Fruit fly (Drosophila melanogaster) whole organism, embryonic: Measurements from ENCODE around the gene CG2865.

Source experiments
- Atf3 ChIP-seq: fragments of 200-800 bp; sonication (Bioruptor generic); optimal IDR thresholded peaks from 3 replicates; lab custom pipeline; 2016; ENCODE audit warnings: missing biosample characterization, missing genetic modification characterization
- CG10147 ChIP-seq: fragments of 200-800 bp; sonication (Bioruptor generic); optimal IDR thresholded peaks from 2 replicates; lab custom pipeline; 2019; ENCODE audit warnings: missing biosample characterization, mild to moderate bottlenecking, missing genetic modification characterization, moderate library complexity
- CG1024 ChIP-seq: fragments of 200-800 bp; sonication (Bioruptor generic); IDR thresholded peaks from 2 replicates; pipeline ENCODE4 v1.3.6; 2022; ENCODE audit warnings: missing biosample characterization, missing genetic modification characterization
- CG10654 ChIP-seq: fragments of 200-800 bp; sonication (Bioruptor generic); optimal IDR thresholded peaks from 2 replicates; lab custom pipeline; 2016; ENCODE audit warnings: missing biosample characterization, missing genetic modification characterization
- CG12236 ChIP-seq: fragments of 200-800 bp; sonication (Bioruptor generic); optimal IDR thresholded peaks from 2 replicates; lab custom pipeline; 2016; ENCODE audit warnings: missing biosample characterization, missing genetic modification characterization
- CG12744 ChIP-seq: fragments of 200-800 bp; sonication (Bioruptor generic); optimal IDR thresholded peaks from 2 replicates; lab custom pipeline; 2016; ENCODE audit warnings: missing biosample characterization, missing genetic modification characterization
- CG14667 ChIP-seq: fragments of 200-800 bp; sonication (Bioruptor generic); IDR thresholded peaks from 2 replicates; pipeline ENCODE4 v1.3.6; 2022; ENCODE audit warnings: missing biosample characterization, missing genetic modification characterization
- CG15601 ChIP-seq: fragments of 200-800 bp; sonication (Bioruptor generic); optimal IDR thresholded peaks from 3 replicates; lab custom pipeline; 2019; ENCODE audit warnings: missing biosample characterization, mild to moderate bottlenecking, missing genetic modification characterization, moderate library complexity
- CG15696 ChIP-seq: fragments of 200-800 bp; sonication (Bioruptor generic); optimal IDR thresholded peaks from 2 replicates; lab custom pipeline; 2019; ENCODE audit warnings: missing biosample characterization, mild to moderate bottlenecking, missing genetic modification characterization, moderate library complexity
- CG2120 ChIP-seq: fragments of 200-800 bp; sonication (Bioruptor generic); optimal IDR thresholded peaks from 3 replicates; lab custom pipeline; 2016; ENCODE audit warnings: missing biosample characterization, missing genetic modification characterization
- CG2889 ChIP-seq: fragments of 200-800 bp; sonication (Bioruptor generic); IDR thresholded peaks from 3 replicates; pipeline ENCODE4 v1.3.6; 2022; ENCODE audit warnings: missing biosample characterization, missing genetic modification characterization
- CG4730 ChIP-seq: fragments of 200-800 bp; sonication (Bioruptor generic); IDR thresholded peaks from 2 replicates; pipeline ENCODE4 v1.3.6; 2022; ENCODE audit warnings: missing biosample characterization, missing genetic modification characterization
- CG6765 ChIP-seq: fragments of 200-800 bp; sonication (Bioruptor generic); optimal IDR thresholded peaks from 3 replicates; lab custom pipeline; 2017; ENCODE audit warnings: missing biosample characterization, mild to moderate bottlenecking, missing genetic modification characterization
- CG7372 ChIP-seq: fragments of 200-800 bp; sonication (Bioruptor generic); IDR thresholded peaks from 2 replicates; pipeline ENCODE4 v1.3.6; 2022; ENCODE audit warnings: missing biosample characterization, missing genetic modification characterization
- CG8290 ChIP-seq, 3 experiments: fragments of 200-800 bp; sonication (Bioruptor generic); optimal IDR thresholded peaks; 2 replicates each; lab custom pipeline; 2016 to 2019; ENCODE audit warnings: missing biosample characterization in 3 of 3, missing genetic modification characterization in 3 of 3, mild to moderate bottlenecking in 2 of 3, moderate library complexity in 1 of 3
- CG8478 ChIP-seq: fragments of >200 bp; optimal IDR thresholded peaks from 2 replicates; lab custom pipeline; 2018
- CkIIα-i1 ChIP-seq: fragments of 200-800 bp; sonication (Bioruptor generic); IDR thresholded peaks from 2 replicates; pipeline ENCODE4 v1.3.6; 2022; ENCODE audit warnings: missing biosample characterization, missing genetic modification characterization
- Dfd ChIP-seq, 2 experiments: fragments of >200 bp; optimal IDR thresholded peaks; 2 replicates each; lab custom pipeline; 2017; ENCODE audit warnings: missing biosample characterization in 2 of 2, missing genetic modification characterization in 2 of 2
- Dp ChIP-seq: fragments of 200-800 bp; sonication (Bioruptor generic); optimal IDR thresholded peaks from 2 replicates; lab custom pipeline; 2018; ENCODE audit warnings: missing biosample characterization, mild to moderate bottlenecking, missing genetic modification characterization, moderate library complexity
- Hmx ChIP-seq: fragments of 200-800 bp; sonication (Bioruptor generic); optimal IDR thresholded peaks from 2 replicates; lab custom pipeline; 2016; ENCODE audit warnings: missing biosample characterization, missing genetic modification characterization
- Kr ChIP-seq: fragments of 200-800 bp; sonication (Bioruptor generic); optimal IDR thresholded peaks from 2 replicates; lab custom pipeline; 2017; ENCODE audit warnings: missing biosample characterization, mild to moderate bottlenecking, missing genetic modification characterization
- Max ChIP-seq: fragments of 200-800 bp; sonication (Bioruptor generic); optimal IDR thresholded peaks from 2 replicates; lab custom pipeline; 2016; ENCODE audit warnings: missing biosample characterization, mild to moderate bottlenecking, missing genetic modification characterization
- Nf-YC ChIP-seq: fragments of 200-800 bp; optimal IDR thresholded peaks from 3 replicates; lab custom pipeline; 2019; ENCODE audit warnings: missing biosample characterization, mild to moderate bottlenecking, missing genetic modification characterization, moderate library complexity
- Optix ChIP-seq: fragments of 200-800 bp; sonication (Bioruptor generic); IDR thresholded peaks from 3 replicates; pipeline ENCODE4 v1.3.6; 2022; ENCODE audit warnings: missing biosample characterization, missing genetic modification characterization
- Poxn ChIP-seq: fragments of 200-800 bp; sonication (Bioruptor generic); IDR thresholded peaks from 2 replicates; pipeline ENCODE4 v1.3.6; 2022; ENCODE audit warnings: missing biosample characterization, missing genetic modification characterization
- Six4 ChIP-seq: fragments of 200-800 bp; sonication (Bioruptor generic); optimal IDR thresholded peaks from 2 replicates; lab custom pipeline; 2016; ENCODE audit warnings: missing biosample characterization, missing genetic modification characterization
- Sry-β ChIP-seq: fragments of 200-800 bp; sonication (Bioruptor generic); optimal IDR thresholded peaks from 2 replicates; lab custom pipeline; 2018; ENCODE audit warnings: missing biosample characterization, mild to moderate bottlenecking, missing genetic modification characterization, moderate library complexity
- Sry-δ ChIP-seq: fragments of 200-800 bp; sonication (Bioruptor generic); optimal IDR thresholded peaks from 2 replicates; lab custom pipeline; 2016; ENCODE audit warnings: missing biosample characterization, missing genetic modification characterization
- Ssrp ChIP-seq: fragments of 200-800 bp; sonication (Bioruptor generic); optimal IDR thresholded peaks from 2 replicates; lab custom pipeline; 2018; ENCODE audit warnings: missing biosample characterization, mild to moderate bottlenecking, missing genetic modification characterization, moderate library complexity
- Vsx1 ChIP-seq: fragments of 200-800 bp; sonication (Bioruptor generic); optimal IDR thresholded peaks from 2 replicates; lab custom pipeline; 2017; ENCODE audit warnings: missing biosample characterization, mild to moderate bottlenecking, missing genetic modification characterization, missing genetic modification reagents
- Xbp1 ChIP-seq: fragments of 200-800 bp; sonication (Bioruptor generic); optimal IDR thresholded peaks from 3 replicates; lab custom pipeline; 2016; ENCODE audit warnings: missing biosample characterization, mild to moderate bottlenecking, missing genetic modification characterization
- ash1 ChIP-seq: fragments of 200-800 bp; sonication (Bioruptor generic); optimal IDR thresholded peaks from 2 replicates; lab custom pipeline; 2018; ENCODE audit warnings: missing biosample characterization, mild to moderate bottlenecking, missing genetic modification characterization
- bcd ChIP-seq: fragments of 200-800 bp; sonication (Bioruptor generic); optimal IDR thresholded peaks from 2 replicates; lab custom pipeline; 2017; ENCODE audit warnings: missing biosample characterization, mild to moderate bottlenecking, missing genetic modification characterization
- btn ChIP-seq: fragments of 200-800 bp; sonication (Bioruptor generic); optimal IDR thresholded peaks from 2 replicates; lab custom pipeline; 2016; ENCODE audit warnings: missing biosample characterization, missing genetic modification characterization
- caup ChIP-seq: fragments of 200-800 bp; sonication (Bioruptor generic); optimal IDR thresholded peaks from 3 replicates; lab custom pipeline; 2017; ENCODE audit warnings: missing biosample characterization, mild to moderate bottlenecking, missing genetic modification characterization, moderate library complexity; ENCODE audit not compliant: severe bottlenecking
- cg ChIP-seq: fragments of 200-800 bp; sonication (Bioruptor generic); optimal IDR thresholded peaks from 3 replicates; lab custom pipeline; 2019; ENCODE audit warnings: missing biosample characterization, mild to moderate bottlenecking, missing genetic modification characterization, moderate library complexity
- ci ChIP-seq: fragments of 200-800 bp; sonication (Bioruptor generic); IDR thresholded peaks from 3 replicates; pipeline ENCODE4 v1.3.6; 2022; ENCODE audit warnings: missing biosample characterization, missing genetic modification characterization
- crc ChIP-seq: fragments of 200-800 bp; sonication (Bioruptor generic); optimal IDR thresholded peaks from 2 replicates; lab custom pipeline; 2016; ENCODE audit warnings: missing biosample characterization, missing genetic modification characterization
- croc ChIP-seq: fragments of 200-800 bp; sonication (Bioruptor generic); conservative IDR thresholded peaks from 3 replicates; pipeline ENCODE4 v1.3.6; 2022; ENCODE audit warnings: missing biosample characterization, missing genetic modification characterization
- da ChIP-seq: fragments of 200-800 bp; sonication (Bioruptor generic); optimal IDR thresholded peaks from 2 replicates; lab custom pipeline; 2016; ENCODE audit warnings: missing biosample characterization, missing genetic modification characterization
- dan ChIP-seq: fragments of 200-800 bp; sonication (Bioruptor generic); IDR thresholded peaks from 2 replicates; pipeline ENCODE4 v1.3.6; 2022; ENCODE audit warnings: missing biosample characterization, missing genetic modification characterization
- exex ChIP-seq: fragments of 200-800 bp; sonication (Bioruptor generic); optimal IDR thresholded peaks from 4 replicates; lab custom pipeline; 2018; ENCODE audit warnings: missing biosample characterization, mild to moderate bottlenecking, missing genetic modification characterization, moderate library complexity
- ftz-f1 ChIP-seq: fragments of 200-800 bp; sonication (Bioruptor generic); optimal IDR thresholded peaks from 2 replicates; lab custom pipeline; 2016; ENCODE audit warnings: missing biosample characterization, missing genetic modification characterization
- gsb ChIP-seq: fragments of 200-800 bp; sonication (Bioruptor generic); IDR thresholded peaks from 2 replicates; pipeline ENCODE4 v1.3.6; 2022; ENCODE audit warnings: missing biosample characterization, missing genetic modification characterization
- knrl ChIP-seq: fragments of 200-800 bp; sonication (Bioruptor generic); IDR thresholded peaks from 3 replicates; pipeline ENCODE4 v1.3.6; 2022; ENCODE audit warnings: missing biosample characterization, missing genetic modification characterization; ENCODE audit not compliant: partially characterized antibody
- oc ChIP-seq: fragments of 200-800 bp; sonication (Bioruptor generic); optimal IDR thresholded peaks from 2 replicates; lab custom pipeline; 2018; ENCODE audit warnings: missing biosample characterization, mild to moderate bottlenecking, missing genetic modification characterization, moderate library complexity
- pzg ChIP-seq: fragments of 200-800 bp; sonication (Bioruptor generic); optimal IDR thresholded peaks from 3 replicates; lab custom pipeline; 2018; ENCODE audit warnings: missing biosample characterization, mild to moderate bottlenecking, missing genetic modification characterization, moderate library complexity
- rib ChIP-seq: fragments of 200-800 bp; sonication (Bioruptor generic); IDR thresholded peaks from 2 replicates; pipeline ENCODE4 v1.3.6; 2022; ENCODE audit warnings: missing biosample characterization, missing genetic modification characterization
- unc-4 ChIP-seq: fragments of 200-800 bp; sonication (Bioruptor generic); IDR thresholded peaks from 2 replicates; pipeline ENCODE4 v1.3.6; 2022; ENCODE audit warnings: missing biosample characterization, missing genetic modification characterization; ENCODE audit not compliant: partially characterized antibody
- wek ChIP-seq: fragments of 200-800 bp; sonication (Bioruptor generic); optimal IDR thresholded peaks from 3 replicates; lab custom pipeline; 2018; ENCODE audit warnings: missing biosample characterization, mild to moderate bottlenecking, missing genetic modification characterization, moderate library complexity
- zfh1 ChIP-seq: fragments of 200-800 bp; sonication (Bioruptor generic); IDR thresholded peaks from 3 replicates; pipeline ENCODE4 v1.3.6; 2022; ENCODE audit warnings: missing biosample characterization, missing genetic modification characterization

CG2865 gene

DNA sequence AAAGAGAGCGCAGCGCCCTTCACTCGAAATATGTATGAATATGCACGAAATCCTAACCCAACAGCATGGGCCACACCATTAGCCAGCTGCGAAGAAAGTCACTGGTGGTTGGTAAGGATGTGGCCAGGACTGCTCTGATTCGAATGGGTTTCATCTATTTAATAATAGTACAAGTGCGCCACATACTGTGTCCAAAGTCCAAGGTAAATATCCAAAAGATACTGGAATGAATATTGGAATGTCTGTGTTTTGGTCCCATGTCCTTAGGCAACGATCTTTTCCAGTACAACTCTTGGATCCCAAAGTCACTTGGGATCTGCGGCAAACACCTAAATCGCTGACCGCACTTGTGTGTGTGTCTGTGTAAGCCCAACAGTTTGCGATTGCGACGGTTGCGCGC is 13.1 kb upstream of the CG2865 start (continued):
- TF ChIP-seq CkIIα-i1 (no peak), CG15696 (tag; lab: Kevin White, UChicago) (peak; percentile 2), CG2889 (GFP tag; lab: Robert Waterston, UW) (no peak), Optix (peak; percentile 56; the same call in 1 of the 3 replicates), da (no peak), pzg (no peak), CG1024 (GFP tag; lab: Robert Waterston, UW) (no peak), Vsx1 (GFP tag; lab: Kevin White, UChicago) (peak; percentile 37), Ssrp (tag; lab: Kevin White, UChicago) (peak; percentile 60), Dfd (GFP tag; optimal IDR thresholded peaks at IDR 0.05; lab: Kevin White, UChicago) (no peak), ash1 (GFP tag; lab: Kevin White, UChicago) (no peak), croc (GFP tag; lab: Robert Waterston, UW) (peak; percentile 43; the same call in 2 of the 3 replicates), CG4730 (GFP tag; lab: Robert Waterston, UW) (peak; percentile 56), CG8290 (GFP tag; optimal IDR thresholded peaks at IDR 0.05; lab: Kevin White, UChicago) (no peak), CG8290 (tag; optimal IDR thresholded peaks at IDR 0.05; lab: Kevin White, UChicago) (peak in 1 of 2 experiments; percentile 74), unc-4 (GFP tag; lab: Robert Waterston, UW) (no peak), CG12744 (GFP tag; lab: Kevin White, UChicago) (no peak), wek (no peak), Max (GFP tag; lab: Kevin White, UChicago) (peak; percentile 55), Xbp1 (peak; percentile 59), knrl (GFP tag; lab: Robert Waterston, UW) (no peak), Sry-δ (GFP tag; lab: Kevin White, UChicago) (peak; percentile 16), CG14667 (GFP tag; lab: Robert Waterston, UW) (no peak), Hmx (GFP tag; lab: Kevin White, UChicago) (no peak), zfh1 (GFP tag; lab: Robert Waterston, UW) (peak; percentile 61; the same call in 2 of the 3 replicates), Nf-YC (no peak), oc (tag; lab: Kevin White, UChicago) (peak; percentile 22), ci (peak; percentile 63), gsb (peak; percentile 43; the same call in 1 of the 2 replicates), CG12236 (GFP tag; lab: Kevin White, UChicago) (peak; percentile 17), CG8478 (lab: Kevin White, UChicago) (no peak), CG2120 (GFP tag; lab: Kevin White, UChicago) (peak; percentile 45), CG6765 (GFP tag; lab: Kevin White, UChicago) (peak; percentile 36), Sry-β (GFP tag; lab: Kevin White, UChicago) (no peak), bcd (GFP tag; lab: Kevin White, UChicago) (peak; percentile 69), dan (GFP tag; lab: Robert Waterston, UW) (no peak), CG7372 (GFP tag; lab: Robert Waterston, UW) (0 out of 2 replicates have a peak, but pooled peaks have one; percentile 40), ftz-f1 (GFP tag; lab: Kevin White, UChicago) (no peak), btn (GFP tag; lab: Kevin White, UChicago) (peak; percentile 18), CG10147 (GFP tag; lab: Kevin White, UChicago) (no peak), Dp (no peak), caup (GFP tag; lab: Kevin White, UChicago) (peak; percentile 28), CG10654 (GFP tag; lab: Kevin White, UChicago) (peak; percentile 54), exex (no peak), Poxn (GFP tag; lab: Robert Waterston, UW) (no peak), rib (GFP tag; lab: Robert Waterston, UW) (no peak), Kr (GFP tag; lab: Kevin White, UChicago) (no peak), CG15601 (no peak), Atf3 (no peak), Six4 (GFP tag; lab: Kevin White, UChicago) (no peak), crc (peak; percentile 42), cg (GFP tag; lab: Kevin White, UChicago) (no peak)
